Fruit fly (Drosophila melanogaster) whole organism, embryonic: Measurements from ENCODE around the gene CG14079.
A peak's percentile ranks its signal among the peaks of the same experiment; 100 is the strongest.

Source experiments
- Blimp-1 ChIP-seq: fragments of 200-800 bp; sonication (Bioruptor generic); optimal IDR thresholded peaks from 3 replicates; lab custom pipeline; 2018; ENCODE audit warnings: missing biosample characterization, missing genetic modification characterization, mild to moderate bottlenecking, moderate library complexity, missing genetic modification reagents
- Bteb2 ChIP-seq: fragments of 200-800 bp; sonication (Bioruptor generic); optimal IDR thresholded peaks from 2 replicates; lab custom pipeline; 2016; ENCODE audit warnings: missing biosample characterization, missing genetic modification characterization
- CG10147 ChIP-seq: fragments of 200-800 bp; sonication (Bioruptor generic); optimal IDR thresholded peaks from 2 replicates; lab custom pipeline; 2019; ENCODE audit warnings: missing biosample characterization, mild to moderate bottlenecking, missing genetic modification characterization, moderate library complexity
- CG10366 ChIP-seq: fragments of 200-800 bp; sonication (Bioruptor generic); IDR thresholded peaks from 2 replicates; pipeline ENCODE4 v1.3.6; 2022; ENCODE audit warnings: missing biosample characterization, missing genetic modification characterization
- CG13624 ChIP-seq: fragments of 200-800 bp; sonication (Bioruptor generic); optimal IDR thresholded peaks from 2 replicates; lab custom pipeline; 2016; ENCODE audit warnings: missing biosample characterization, missing genetic modification characterization
- CG13894 ChIP-seq: fragments of 200-800 bp; sonication (Bioruptor generic); optimal IDR thresholded peaks from 3 replicates; lab custom pipeline; 2018; ENCODE audit warnings: missing biosample characterization, mild to moderate bottlenecking, missing genetic modification characterization, moderate library complexity
- CG14710 ChIP-seq: fragments of 200-800 bp; sonication (Bioruptor generic); optimal IDR thresholded peaks from 3 replicates; lab custom pipeline; 2019; ENCODE audit warnings: missing biosample characterization, mild to moderate bottlenecking, missing genetic modification characterization, moderate library complexity
- CG1647 ChIP-seq: fragments of 200-800 bp; sonication (Bioruptor generic); optimal IDR thresholded peaks from 3 replicates; lab custom pipeline; 2016; ENCODE audit warnings: missing biosample characterization, missing genetic modification characterization
- CG16779 ChIP-seq: fragments of 200-800 bp; sonication (Bioruptor generic); IDR thresholded peaks from 2 replicates; pipeline ENCODE4 v1.3.6; 2022; ENCODE audit warnings: missing biosample characterization, missing genetic modification characterization
- CG1832 ChIP-seq: fragments of 200-800 bp; sonication (Bioruptor generic); optimal IDR thresholded peaks from 2 replicates; lab custom pipeline; 2017; ENCODE audit warnings: missing biosample characterization, mild to moderate bottlenecking, missing genetic modification characterization, inconsistent platforms
- CG2199 ChIP-seq: fragments of 200-800 bp; sonication (Bioruptor generic); IDR thresholded peaks from 3 replicates; pipeline ENCODE4 v1.3.6; 2022; ENCODE audit warnings: missing biosample characterization, missing genetic modification characterization
- CG30403 ChIP-seq: fragments of 200-800 bp; sonication (Bioruptor generic); optimal IDR thresholded peaks from 3 replicates; lab custom pipeline; 2016; ENCODE audit warnings: missing biosample characterization, missing genetic modification characterization
- CG31224 ChIP-seq: fragments of 200-800 bp; sonication (Bioruptor generic); IDR thresholded peaks from 2 replicates; pipeline ENCODE4 v1.3.6; 2022; ENCODE audit warnings: missing biosample characterization, missing genetic modification characterization
- CG32767 ChIP-seq: fragments of 200-800 bp; sonication (Bioruptor generic); IDR thresholded peaks from 2 replicates; pipeline ENCODE4 v1.3.6; 2022; ENCODE audit warnings: missing biosample characterization, missing genetic modification characterization
- CG3838 ChIP-seq: fragments of 200-800 bp; sonication (Bioruptor generic); optimal IDR thresholded peaks from 3 replicates; lab custom pipeline; 2016; ENCODE audit warnings: missing biosample characterization, missing genetic modification characterization
- CG4854 ChIP-seq: fragments of 200-800 bp; sonication (Bioruptor generic); optimal IDR thresholded peaks from 2 replicates; lab custom pipeline; 2016; ENCODE audit warnings: missing biosample characterization, missing genetic modification characterization, inconsistent platforms
- CG6175 ChIP-seq: fragments of 200-800 bp; sonication (Bioruptor generic); IDR thresholded peaks from 3 replicates; pipeline ENCODE4 v1.3.6; 2022; ENCODE audit warnings: missing biosample characterization, missing genetic modification characterization
- CG6254 ChIP-seq: fragments of 200-800 bp; sonication (Bioruptor generic); optimal IDR thresholded peaks from 3 replicates; lab custom pipeline; 2017; ENCODE audit warnings: mild to moderate bottlenecking, missing biosample characterization, missing genetic modification reagents, missing genetic modification characterization
- CG8281 ChIP-seq: fragments of 200-800 bp; sonication (Bioruptor generic); optimal IDR thresholded peaks from 2 replicates; lab custom pipeline; 2018; ENCODE audit warnings: missing biosample characterization, mild to moderate bottlenecking, missing genetic modification characterization, moderate library complexity
- CG9437 ChIP-seq: fragments of 200-800 bp; sonication (Bioruptor generic); optimal IDR thresholded peaks from 2 replicates; lab custom pipeline; 2018; ENCODE audit warnings: missing biosample characterization, mild to moderate bottlenecking, missing genetic modification characterization
- E2f1 ChIP-seq: fragments of 200-800 bp; sonication (Bioruptor generic); IDR thresholded peaks from 2 replicates; pipeline ENCODE4 v1.3.6; 2022; ENCODE audit warnings: missing biosample characterization, missing genetic modification characterization
- Fer2 ChIP-seq: fragments of 200-800 bp; sonication (Bioruptor generic); optimal IDR thresholded peaks from 2 replicates; lab custom pipeline; 2018; ENCODE audit warnings: missing biosample characterization, mild to moderate bottlenecking, missing genetic modification characterization, moderate library complexity
- HLH3B ChIP-seq: fragments of 200-800 bp; sonication (Bioruptor generic); IDR thresholded peaks from 2 replicates; pipeline ENCODE4 v1.3.6; 2022; ENCODE audit warnings: missing biosample characterization, missing genetic modification characterization
- Lpt ChIP-seq: fragments of >200 bp; optimal IDR thresholded peaks from 2 replicates; lab custom pipeline; 2018; ENCODE audit warnings: missing biosample characterization, missing genetic modification characterization
- NC2α ChIP-seq: fragments of 200-800 bp; sonication (Bioruptor generic); optimal IDR thresholded peaks from 2 replicates; lab custom pipeline; 2016; ENCODE audit warnings: missing biosample characterization, missing genetic modification characterization
- Nf-YB ChIP-seq: fragments of 200-800 bp; sonication (Bioruptor generic); optimal IDR thresholded peaks from 3 replicates; lab custom pipeline; 2019; ENCODE audit warnings: missing biosample characterization, mild to moderate bottlenecking, missing genetic modification characterization, moderate library complexity
- Poxn ChIP-seq: fragments of 200-800 bp; sonication (Bioruptor generic); IDR thresholded peaks from 2 replicates; pipeline ENCODE4 v1.3.6; 2022; ENCODE audit warnings: missing biosample characterization, missing genetic modification characterization
- Ravus ChIP-seq: fragments of 200-800 bp; sonication (Bioruptor generic); IDR thresholded peaks from 2 replicates; pipeline ENCODE4 v1.3.6; 2022; ENCODE audit warnings: missing biosample characterization, missing genetic modification characterization
- Side ChIP-seq: fragments of 200-800 bp; sonication (Bioruptor generic); optimal IDR thresholded peaks from 2 replicates; lab custom pipeline; 2016; ENCODE audit warnings: missing biosample characterization, missing genetic modification characterization
- ab ChIP-seq: fragments of 200-800 bp; sonication (Bioruptor generic); optimal IDR thresholded peaks from 2 replicates; lab custom pipeline; 2016; ENCODE audit warnings: missing biosample characterization, missing genetic modification characterization
- bcd ChIP-seq: fragments of 200-800 bp; sonication (Bioruptor generic); optimal IDR thresholded peaks from 2 replicates; lab custom pipeline; 2017; ENCODE audit warnings: missing biosample characterization, mild to moderate bottlenecking, missing genetic modification characterization
- chif ChIP-seq, 2 experiments: fragments of 200-800 bp; sonication (Bioruptor generic); optimal IDR thresholded peaks; 3 replicates each; lab custom pipeline; 2016; ENCODE audit warnings: missing biosample characterization in 2 of 2, missing genetic modification characterization in 2 of 2
- chinmo ChIP-seq: fragments of 200-800 bp; sonication (Bioruptor generic); IDR thresholded peaks from 4 replicates; pipeline ENCODE4 v1.3.6; 2022; ENCODE audit warnings: missing biosample characterization, missing genetic modification characterization; ENCODE audit not compliant: partially characterized antibody
- chm ChIP-seq: fragments of 200-800 bp; sonication (Bioruptor generic); IDR thresholded peaks from 2 replicates; pipeline ENCODE4 v1.3.6; 2022; ENCODE audit warnings: missing biosample characterization, missing genetic modification characterization
- crp ChIP-seq, 2 experiments: fragments of 200-800 bp; sonication (Bioruptor generic); optimal IDR thresholded peaks; 2 replicates in 1 of 2; 3 replicates in 1 of 2; lab custom pipeline; 2017; ENCODE audit warnings: missing biosample characterization in 2 of 2, missing genetic modification characterization in 2 of 2, mild to moderate bottlenecking in 1 of 2, moderate library complexity in 1 of 2
- dmrt11E ChIP-seq: fragments of 200-800 bp; sonication (Bioruptor generic); optimal IDR thresholded peaks from 3 replicates; lab custom pipeline; 2018; ENCODE audit warnings: missing biosample characterization, mild to moderate bottlenecking, missing genetic modification characterization, moderate library complexity
- eyg ChIP-seq: fragments of 200-800 bp; sonication (Bioruptor generic); optimal IDR thresholded peaks from 3 replicates; lab custom pipeline; 2016; ENCODE audit warnings: missing biosample characterization, missing genetic modification characterization
- fd3F ChIP-seq: fragments of 200-800 bp; sonication (Bioruptor generic); optimal IDR thresholded peaks from 2 replicates; lab custom pipeline; 2018; ENCODE audit warnings: missing biosample characterization, mild to moderate bottlenecking, missing genetic modification characterization, moderate library complexity
- fd64A ChIP-seq: fragments of 200-800 bp; sonication (Bioruptor generic); optimal IDR thresholded peaks from 3 replicates; lab custom pipeline; 2018; ENCODE audit warnings: missing biosample characterization, mild to moderate bottlenecking, missing genetic modification characterization
- ftz-f1 ChIP-seq: fragments of 200-800 bp; sonication (Bioruptor generic); optimal IDR thresholded peaks from 2 replicates; lab custom pipeline; 2016; ENCODE audit warnings: missing biosample characterization, missing genetic modification characterization
- gro ChIP-seq: fragments of 200-800 bp; sonication (Bioruptor generic); optimal IDR thresholded peaks from 2 replicates; lab custom pipeline; 2016; ENCODE audit warnings: missing biosample characterization, missing genetic modification characterization
- hbn ChIP-seq: fragments of 200-800 bp; sonication (Bioruptor generic); IDR thresholded peaks from 2 replicates; pipeline ENCODE4 v1.3.6; 2022; ENCODE audit warnings: missing biosample characterization, missing genetic modification characterization; ENCODE audit not compliant: partially characterized antibody
- knrl ChIP-seq: fragments of 200-800 bp; sonication (Bioruptor generic); IDR thresholded peaks from 3 replicates; pipeline ENCODE4 v1.3.6; 2022; ENCODE audit warnings: missing biosample characterization, missing genetic modification characterization; ENCODE audit not compliant: partially characterized antibody
- pho ChIP-seq: fragments of 200-800 bp; sonication (Bioruptor generic); optimal IDR thresholded peaks from 2 replicates; lab custom pipeline; 2016; ENCODE audit warnings: missing biosample characterization, missing genetic modification characterization
- pzg ChIP-seq: fragments of 200-800 bp; sonication (Bioruptor generic); optimal IDR thresholded peaks from 3 replicates; lab custom pipeline; 2018; ENCODE audit warnings: missing biosample characterization, mild to moderate bottlenecking, missing genetic modification characterization, moderate library complexity
- repo ChIP-seq: fragments of 200-800 bp; sonication (Bioruptor generic); optimal IDR thresholded peaks from 2 replicates; lab custom pipeline; 2016; ENCODE audit warnings: missing biosample characterization, missing genetic modification characterization
- salm ChIP-seq: fragments of 200-800 bp; sonication (Bioruptor generic); optimal IDR thresholded peaks from 2 replicates; lab custom pipeline; 2018; ENCODE audit warnings: missing biosample characterization, mild to moderate bottlenecking, missing genetic modification characterization
- sim ChIP-seq: fragments of 200-800 bp; sonication (Bioruptor generic); IDR thresholded peaks from 2 replicates; pipeline ENCODE4 v1.3.6; 2022; ENCODE audit warnings: missing biosample characterization, missing genetic modification characterization
- tgo ChIP-seq: fragments of 200-800 bp; sonication (Bioruptor generic); IDR thresholded peaks from 3 replicates; pipeline ENCODE4 v1.3.6; 2022; ENCODE audit warnings: missing biosample characterization, missing genetic modification characterization

Gene CG14079

DNA sequence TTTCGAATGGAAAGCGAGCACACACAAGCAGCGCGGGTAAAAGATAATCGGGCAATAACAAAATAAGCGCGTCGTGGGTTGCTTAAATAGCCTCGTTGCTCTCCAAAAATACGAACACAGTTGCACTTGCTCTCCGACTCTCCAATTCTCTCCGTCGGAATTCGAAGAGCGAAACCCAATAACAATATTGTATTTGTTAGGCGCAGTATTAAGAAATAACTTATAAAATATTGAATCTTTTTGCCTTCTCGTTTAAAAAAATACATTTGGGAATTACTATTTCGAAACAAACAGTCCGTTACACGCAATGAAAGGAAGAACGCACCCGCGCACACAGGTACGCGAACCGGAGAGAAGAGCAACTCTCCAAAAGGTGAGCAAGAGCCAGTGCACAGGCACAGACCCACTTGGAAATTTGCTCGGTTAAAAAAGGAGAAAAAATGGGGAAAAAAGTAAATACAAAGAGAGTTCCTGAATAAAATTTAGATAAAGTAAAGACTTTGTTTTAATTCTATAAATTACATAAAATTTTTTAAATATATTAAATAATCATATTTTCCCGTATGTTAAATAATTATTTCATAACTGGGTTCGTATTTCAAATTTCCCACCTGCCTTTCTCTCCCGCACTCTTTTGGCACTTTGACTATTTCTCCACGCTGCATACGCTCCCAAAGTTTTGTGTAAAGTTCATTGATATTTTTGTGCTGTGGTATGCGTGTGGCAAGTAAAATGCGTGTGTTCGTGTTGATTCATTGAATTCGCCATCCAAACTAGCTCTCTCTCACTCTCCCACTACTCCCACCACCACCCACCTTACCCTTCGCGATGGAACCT is 11.2 kb upstream of the CG14079 start, which contains the start of gene Mkp3 (continued):
- TF ChIP-seq CG1832 (GFP tag; lab: Kevin White, UChicago) (no peak), chif (GFP tag; optimal IDR thresholded peaks at IDR 0.05; lab: Kevin White, UChicago) (no peak), bcd (GFP tag; lab: Kevin White, UChicago) (peak; percentile 92), CG9437 (GFP tag; lab: Kevin White, UChicago) (peak; percentile 80), salm (tag; lab: Kevin White, UChicago) (peak; percentile 92), fd3F (GFP tag; lab: Kevin White, UChicago) (peak; percentile 85), CG4854 (GFP tag; lab: Kevin White, UChicago) (no peak), CG6254 (GFP tag; lab: Kevin White, UChicago) (peak; percentile 79), HLH3B (GFP tag; lab: Robert Waterston, UW) (peak; percentile 92), tgo (GFP tag; lab: Robert Waterston, UW) (peak; percentile 94), CG2199 (GFP tag; lab: Robert Waterston, UW) (no peak), CG32767 (GFP tag; lab: Robert Waterston, UW) (peak; percentile 95), CG8281 (tag; lab: Kevin White, UChicago) (peak; percentile 77), ab (GFP tag; lab: Kevin White, UChicago) (no peak), CG10147 (GFP tag; lab: Kevin White, UChicago) (peak; percentile 93), CG31224 (GFP tag; lab: Robert Waterston, UW) (peak; percentile 84), sim (0 out of 2 replicates have a peak, but pooled peaks have one; percentile 52), chinmo (GFP tag; lab: Robert Waterston, UW) (peak; percentile 82; the same call in 2 of the 4 replicates), pzg (peak; percentile 6), CG16779 (GFP tag; lab: Robert Waterston, UW) (peak; percentile 57; the same call in 1 of the 2 replicates), CG13624 (GFP tag; lab: Kevin White, UChicago) (no peak), Side (no peak), chm (GFP tag; lab: Robert Waterston, UW) (peak; percentile 71), CG3838 (GFP tag; lab: Kevin White, UChicago) (no peak), pho (no peak), CG14710 (peak; percentile 74), gro (GFP tag; lab: Kevin White, UChicago) (no peak), crp (GFP tag; optimal IDR thresholded peaks at IDR 0.05; lab: Kevin White, UChicago) (peak in 1 of 2 experiments; percentile 37), Lpt (GFP tag; lab: Kevin White, UChicago) (no peak), CG6175 (GFP tag; lab: Robert Waterston, UW) (peak; percentile 82), dmrt11E (tag; lab: Kevin White, UChicago) (peak; percentile 61), Ravus (GFP tag; lab: Robert Waterston, UW) (peak; percentile 72), ftz-f1 (GFP tag; lab: Kevin White, UChicago) (no peak), fd64A (no peak), knrl (no peak; the same call in 2 of the 3 replicates), CG10366 (GFP tag; lab: Robert Waterston, UW) (peak; percentile 85), E2f1 (GFP tag; lab: Robert Waterston, UW) (peak; percentile 89), CG1647 (GFP tag; lab: Kevin White, UChicago) (no peak), NC2α (GFP tag; lab: Kevin White, UChicago) (no peak), Fer2 (tag; lab: Kevin White, UChicago) (peak; percentile 86), CG13894 (peak; percentile 53), Blimp-1 (GFP tag; lab: Kevin White, UChicago) (peak; percentile 82), repo (no peak), CG30403 (GFP tag; lab: Kevin White, UChicago) (peak; percentile 85), Poxn (GFP tag; lab: Robert Waterston, UW) (peak; percentile 65), Nf-YB (GFP tag; lab: Kevin White, UChicago) (peak; percentile 77), hbn (GFP tag; lab: Robert Waterston, UW) (no peak), Bteb2 (GFP tag; lab: Kevin White, UChicago) (peak; percentile 18), eyg (GFP tag; lab: Kevin White, UChicago) (no peak)
